Fruit fly (Drosophila melanogaster): Measurements from ENCODE around the gene CG13305.

CG13305 gene

dm6 chr3L:8667809-8668593, 21.4 kb upstream of the CG13305 start (continued):
- TF ChIP-seq Atf-2 (GFP tag; optimal IDR thresholded peaks at IDR 0.05) (no peak), dimm (GFP tag; IDR thresholded peaks at IDR 0.05) (no peak), Ets65A (GFP tag) (peak; percentile 16), Rx (GFP tag; IDR thresholded peaks at IDR 0.05) (no peak), CG4730 (GFP tag; IDR thresholded peaks at IDR 0.05) (0 out of 2 replicates have a peak, but pooled peaks have one; percentile 17), MTF-1 (GFP tag; optimal IDR thresholded peaks at IDR 0.05; ENCODE audit: borderline replicate concordance) (no peak), Chrac-16 (GFP tag; optimal IDR thresholded peaks at IDR 0.05) (peak; percentile 28), Fer1 (GFP tag; optimal IDR thresholded peaks at IDR 0.05) (no peak), CG14667 (GFP tag; IDR thresholded peaks at IDR 0.05) (no peak), CG4617 (GFP tag; optimal IDR thresholded peaks at IDR 0.05; ENCODE audit: borderline replicate concordance) (no peak), CG32772 (GFP tag; IDR thresholded peaks at IDR 0.05) (0 out of 2 replicates have a peak, but pooled peaks have one; percentile 6), GATAe (GFP tag; conservative IDR thresholded peaks at IDR 0.05) (no peak), grau (tag; optimal IDR thresholded peaks at IDR 0.05) (peak; percentile 41), Eip74EF (GFP tag; optimal IDR thresholded peaks at IDR 0.05) (peak in 1 of 2 experiments; percentile 8), CG8359 (GFP tag; optimal IDR thresholded peaks at IDR 0.05; ENCODE audit: borderline replicate concordance) (peak; percentile 36), shn (GFP tag; optimal IDR thresholded peaks at IDR 0.05) (no peak), Sin3A (optimal IDR thresholded peaks at IDR 0.05) (no peak), CG17568 (GFP tag; optimal IDR thresholded peaks at IDR 0.05) (peak; percentile 4), nom (GFP tag; optimal IDR thresholded peaks at IDR 0.05) (peak; percentile 84), prd (optimal IDR thresholded peaks at IDR 0.05) (no peak), prd (GFP tag; IDR thresholded peaks at IDR 0.05) (peak; percentile 11; the same call in 1 of the 3 replicates), B-H1 (GFP tag; IDR thresholded peaks at IDR 0.05) (no peak), vfl (GFP tag; optimal IDR thresholded peaks at IDR 0.05) (no peak), CG2678 (tag; optimal IDR thresholded peaks at IDR 0.05) (peak; percentile 51), kni (GFP tag; optimal IDR thresholded peaks at IDR 0.05) (no peak), Oli (tag; optimal IDR thresholded peaks at IDR 0.05) (peak; percentile 56), CG5953 (GFP tag; IDR thresholded peaks at IDR 0.05) (no peak), Blimp-1 (GFP tag; optimal IDR thresholded peaks at IDR 0.05) (peak; percentile 64), CG1602 (GFP tag; optimal IDR thresholded peaks at IDR 0.05) (no peak), chm (GFP tag; IDR thresholded peaks at IDR 0.05) (no peak), Jarid2 (GFP tag; optimal IDR thresholded peaks at IDR 0.05) (no peak), Fer3 (tag; optimal IDR thresholded peaks at IDR 0.05) (no peak), CG34224 (GFP tag; IDR thresholded peaks at IDR 0.05; ENCODE audit: partially characterized antibody) (no peak), CG2199 (GFP tag; IDR thresholded peaks at IDR 0.05) (no peak), CG1792 (GFP tag; optimal IDR thresholded peaks at IDR 0.05) (no peak), Dip2 (GFP tag; IDR thresholded peaks at IDR 0.05) (no peak), CG18764 (GFP tag; optimal IDR thresholded peaks at IDR 0.05) (no peak), lab (GFP tag; optimal IDR thresholded peaks at IDR 0.05) (no peak), Xbp1 (GFP tag; optimal IDR thresholded peaks at IDR 0.05) (no peak), esg (GFP tag; conservative IDR thresholded peaks at IDR 0.05) (peak; percentile 44; the same call in 1 of the 2 replicates), oc (tag; optimal IDR thresholded peaks at IDR 0.05) (peak; percentile 22), Side (GFP tag; optimal IDR thresholded peaks at IDR 0.05) (no peak), CG3407 (GFP tag; optimal IDR thresholded peaks at IDR 0.05) (peak; percentile 13), odd (GFP tag; optimal IDR thresholded peaks at IDR 0.05) (no peak), Asciz (GFP tag; optimal IDR thresholded peaks at IDR 0.05) (peak; percentile 2), Ptx1 (GFP tag; IDR thresholded peaks at IDR 0.05) (peak; percentile 55), CG9797 (GFP tag; optimal IDR thresholded peaks at IDR 0.05) (no peak), CG4424 (GFP tag; optimal IDR thresholded peaks at IDR 0.05) (peak; percentile 41), CG15601 (tag; optimal IDR thresholded peaks at IDR 0.05) (peak; percentile 43)
